Worm (Caenorhabditis elegans): Measurements from ENCODE around the gene F48G7.13.

Gene F48G7.13

DNA sequence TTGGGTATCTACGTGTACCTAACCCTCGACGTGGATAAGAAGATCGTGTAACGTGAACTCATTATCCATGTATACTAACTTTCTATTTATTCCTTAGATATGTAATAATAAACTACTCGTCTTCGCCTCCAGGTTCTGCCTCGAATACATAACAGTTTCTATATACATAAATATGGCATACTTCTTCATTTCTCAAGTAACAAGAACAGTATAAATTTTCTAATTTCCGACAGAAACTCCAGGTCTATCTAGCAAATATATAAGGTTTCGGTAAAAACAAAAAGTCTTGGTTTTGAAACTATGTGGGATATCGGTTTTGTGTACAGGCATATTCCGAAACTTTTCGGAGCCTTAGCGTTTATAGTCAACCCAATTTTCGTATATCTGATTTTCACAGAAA is 23.0 kb downstream of the F48G7.13 start, which contains the start of gene srj-37:
Gene srj-37 (plus strand): TSS at position 301 of the 400 bp plus-strand sequence.
- TF ChIP-seq unc-42 (tag; optimal IDR thresholded peaks at IDR 0.05) = no peak

DNA sequence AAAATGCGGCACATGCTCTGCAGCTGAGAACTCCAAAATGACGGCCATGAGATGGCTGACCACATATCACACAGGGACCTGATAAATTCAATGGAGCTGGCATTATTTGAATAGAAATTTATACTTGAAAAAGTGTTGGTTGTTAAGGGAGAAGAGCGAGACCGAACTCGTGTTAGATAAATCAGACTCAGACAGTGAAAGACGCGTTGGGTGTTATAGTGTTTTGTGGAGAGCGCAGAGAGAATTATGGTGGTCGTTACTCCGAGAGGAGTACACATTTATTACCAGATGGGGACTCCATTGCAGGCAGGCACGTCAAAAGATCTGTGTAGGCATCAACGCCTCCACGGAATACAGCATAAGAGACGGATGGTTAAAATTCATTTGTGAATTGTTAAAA is 27.4 kb downstream of the F48G7.13 start, which contains the start of gene nhr-190:
Gene nhr-190 (minus strand): TSS at position 175 of the 400 bp plus-strand sequence.
- TF ChIP-seq T23F11.4 (GFP tag; optimal IDR thresholded peaks at IDR 0.05) = no peak
- TF ChIP-seq ceh-24 (tag; optimal IDR thresholded peaks at IDR 0.05) = no peak
- TF ChIP-seq hlh-30 (tag; optimal IDR thresholded peaks at IDR 0.05; ENCODE audit: insufficient read depth) = peak; percentile 29
- peak; percentile 18 for TF ChIP-seq nfya-1 (tag; optimal IDR thresholded peaks at IDR 0.05)

DNA sequence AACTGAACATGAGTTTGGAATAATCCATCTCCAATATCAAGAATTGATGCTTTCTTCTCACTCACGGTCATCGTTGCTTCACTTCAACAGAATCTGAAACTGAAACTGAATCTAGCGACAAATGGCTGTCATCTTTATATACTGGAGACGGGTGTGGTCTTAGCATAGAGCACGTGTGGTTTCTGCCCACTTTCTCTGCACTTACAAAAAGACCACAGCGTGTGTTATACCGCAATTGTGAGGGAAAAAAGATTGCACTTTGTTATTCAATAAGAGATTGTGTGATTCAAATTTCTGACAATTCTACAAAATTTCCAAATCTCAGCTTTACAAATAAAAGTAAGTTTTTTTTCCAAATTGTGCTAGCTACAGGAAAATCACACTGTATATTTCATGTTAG is 30.8 kb downstream of the F48G7.13 start, which contains the start of gene F48G7.12:
Gene F48G7.12 (minus strand): TSS at position 101 of the 400 bp plus-strand sequence.
- TF ChIP-seq C08G9.2 (tag; optimal IDR thresholded peaks at IDR 0.05) (no peak), dmd-4 (tag; optimal IDR thresholded peaks at IDR 0.05; ENCODE audit: borderline replicate concordance) (no peak), unc-86 (tag; optimal IDR thresholded peaks at IDR 0.05) (no peak)

DNA sequence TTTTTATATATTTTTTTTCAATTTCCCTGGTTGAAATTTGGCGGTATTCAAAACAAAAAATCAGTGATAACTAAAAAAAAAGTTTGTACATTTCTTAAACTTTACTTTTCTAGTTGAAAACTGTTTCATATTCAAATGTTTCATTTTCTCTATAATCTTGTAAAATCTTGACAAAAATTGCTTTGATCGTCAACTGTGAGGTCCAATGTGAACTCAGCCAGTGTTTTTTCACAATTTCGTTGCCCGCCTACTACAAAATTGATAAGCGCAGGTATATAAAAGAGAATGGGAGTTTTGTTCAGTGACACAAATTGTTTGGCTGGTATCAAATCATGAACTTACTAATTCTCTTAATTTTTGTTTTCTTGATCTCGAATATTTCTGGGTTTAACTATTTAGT is 31.5 kb downstream of the F48G7.13 start, which contains the start of gene ugt-42:
Gene ugt-42 (plus strand): TSS at position 301 of the 400 bp plus-strand sequence.
- TF ChIP-seq zip-5 (tag; optimal IDR thresholded peaks at IDR 0.05) (no peak), ceh-34 (tag; optimal IDR thresholded peaks at IDR 0.05) (no peak), ceh-30 (tag; optimal IDR thresholded peaks at IDR 0.05) (no peak), hlh-13 (GFP tag; optimal IDR thresholded peaks at IDR 0.05) (no peak), hlh-30 (tag; optimal IDR thresholded peaks at IDR 0.05; ENCODE audit: insufficient read depth) (no peak), tbx-7 (tag; optimal IDR thresholded peaks at IDR 0.05) (no peak), gmeb-2 (tag; optimal IDR thresholded peaks at IDR 0.05) (no peak), ets-4 (tag; optimal IDR thresholded peaks at IDR 0.05) (no peak), pha-2 (tag; optimal IDR thresholded peaks at IDR 0.05) (no peak), nfya-1 (tag; optimal IDR thresholded peaks at IDR 0.05) (no peak), ceh-6 (GFP tag; optimal IDR thresholded peaks at IDR 0.05) (no peak), ceh-18 (tag; optimal IDR thresholded peaks at IDR 0.05) (no peak), odd-2 (tag; optimal IDR thresholded peaks at IDR 0.05) (no peak), ceh-24 (tag; optimal IDR thresholded peaks at IDR 0.05) (no peak), hlh-15 (tag; optimal IDR thresholded peaks at IDR 0.05) (no peak), ceh-48 (tag; optimal IDR thresholded peaks at IDR 0.05) (no peak), mec-3 (tag; optimal IDR thresholded peaks at IDR 0.05; ENCODE audit: borderline replicate concordance) (no peak), ama-1 (optimal IDR thresholded peaks at IDR 0.05) (no peak)

DNA sequence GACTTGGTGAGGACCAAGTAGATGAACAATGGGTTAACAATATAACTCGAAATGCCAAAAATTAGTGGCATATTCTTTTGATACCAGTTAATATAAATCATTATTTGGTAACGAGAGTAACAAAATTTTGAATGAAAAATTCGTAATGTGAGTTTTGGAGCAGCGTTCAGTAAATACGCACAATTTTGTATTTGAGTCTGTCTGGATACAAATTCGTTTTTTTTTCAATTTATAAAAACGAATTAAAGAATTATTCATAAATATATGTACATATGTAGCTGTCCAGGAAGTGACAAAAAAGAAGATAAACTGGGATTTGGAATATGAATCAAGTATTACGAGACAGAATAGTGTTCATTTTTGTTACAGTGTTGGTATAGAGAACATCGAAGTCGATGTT is 37.6 kb downstream of the F48G7.13 start, which contains the start of gene srj-5:
Gene srj-5 (minus strand): TSS at position 101 of the 400 bp plus-strand sequence.
- TF ChIP-seq ttx-3 (tag; optimal IDR thresholded peaks at IDR 0.05) (no peak), ceh-6 (GFP tag; optimal IDR thresholded peaks at IDR 0.05) (no peak)

DNA sequence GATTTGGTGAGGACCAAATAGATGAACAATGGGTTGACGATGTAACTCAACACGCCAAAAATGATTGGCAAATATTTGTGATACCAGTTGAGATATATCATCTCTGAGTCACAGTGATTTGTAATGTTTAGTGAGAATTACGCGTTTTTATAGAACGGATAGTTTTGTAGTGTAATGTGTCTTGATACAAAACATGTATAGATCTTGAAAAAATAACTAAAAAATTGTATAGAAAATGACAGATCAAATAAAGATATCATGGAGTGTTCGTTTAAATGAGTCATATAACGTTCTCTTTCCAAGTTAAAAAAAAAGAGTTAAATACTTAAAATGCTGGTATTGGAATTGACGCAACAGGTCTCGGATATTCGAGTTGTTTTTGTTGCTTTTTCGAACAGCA is 39.0 kb downstream of the F48G7.13 start, which contains the start of gene srj-6:
Gene srj-6 (minus strand): TSS at position 101 of the 400 bp plus-strand sequence.
- TF ChIP-seq pat-9 (tag; optimal IDR thresholded peaks at IDR 0.05) = no peak

DNA sequence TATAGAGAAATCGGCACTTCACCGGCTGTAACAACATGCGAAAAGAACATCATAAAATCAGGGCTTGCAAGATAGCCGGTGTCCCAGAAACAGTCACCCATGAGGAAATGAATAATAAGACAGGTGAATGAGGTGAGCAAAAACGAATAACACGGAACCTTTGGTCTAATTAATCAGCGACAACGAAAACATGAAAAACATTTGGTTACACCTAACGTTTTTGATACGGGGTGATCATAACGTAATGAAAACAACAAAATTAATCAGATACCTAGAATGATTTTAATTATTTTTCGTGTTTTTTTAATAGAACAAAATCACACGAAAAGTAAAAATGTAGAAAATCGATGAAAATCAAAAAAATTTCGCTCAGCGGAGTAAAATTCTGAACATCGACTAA is 40.4 kb downstream of the F48G7.13 start, which contains the start of gene srh-245:
Gene srh-245 (minus strand): TSS at position 101 of the 400 bp plus-strand sequence.
- no peak for TF ChIP-seq K09A11.1 (tag; optimal IDR thresholded peaks at IDR 0.05; ENCODE audit: insufficient read depth)
- TF ChIP-seq sox-2 (GFP tag; IDR thresholded peaks at IDR 0.05) = no peak
- no peak for TF ChIP-seq F13H6.1 (tag; optimal IDR thresholded peaks at IDR 0.05)
- TF ChIP-seq ceh-22 (tag; optimal IDR thresholded peaks at IDR 0.05) = no peak
- TF ChIP-seq K02D7.2 (tag; optimal IDR thresholded peaks at IDR 0.05) = no peak
